Worm (Caenorhabditis elegans) whole organism, L1 larva: Measurements from ENCODE around the gene jmjd-3.2.

Source experiments
- C34B4.2 ChIP-seq: sonication (generic microtip); optimal IDR thresholded peaks from 2 replicates; lab custom pipeline; 2017; ENCODE audit warnings: mild to moderate bottlenecking, missing genetic modification characterization, missing compliant biosample characterization
- F16B12.6 ChIP-seq: fragments of 150-350 bp; optimal IDR thresholded peaks from 2 replicates; lab custom pipeline; 2014; ENCODE audit warnings: missing biosample characterization, missing genetic modification characterization
- Y116A8C.19 ChIP-seq: sonication (generic microtip); optimal IDR thresholded peaks from 2 replicates; lab custom pipeline; 2016; ENCODE audit warnings: missing compliant biosample characterization, missing genetic modification characterization, borderline replicate concordance
- aly-2 ChIP-seq: fragments of 150-350 bp; optimal IDR thresholded peaks from 2 replicates; lab custom pipeline; 2014; ENCODE audit warnings: missing biosample characterization, missing genetic modification characterization
- ama-1 ChIP-seq: fragments of 150-350 bp; optimal IDR thresholded peaks from 2 replicates; lab custom pipeline; 2014
- blmp-1 ChIP-seq: fragments of 150-350 bp; optimal IDR thresholded peaks from 2 replicates; lab custom pipeline; 2014; ENCODE audit warnings: missing biosample characterization, missing genetic modification characterization
- ceh-63 ChIP-seq: fragments of 200-800 bp; sonication (Bioruptor generic); optimal IDR thresholded peaks from 2 replicates; lab custom pipeline; 2018; ENCODE audit warnings: mild to moderate bottlenecking, missing genetic modification characterization, missing compliant biosample characterization
- ceh-82 ChIP-seq, 3 experiments: fragments of 150-350 bp in 1 of 3; sonication (generic microtip) in 2 of 3; optimal IDR thresholded peaks; 2 replicates each; lab custom pipeline; 2014 to 2017; ENCODE audit warnings: missing biosample characterization in 3 of 3, missing genetic modification characterization in 3 of 3
- ceh-90 ChIP-seq: sonication (generic microtip); optimal IDR thresholded peaks from 2 replicates; lab custom pipeline; 2016; ENCODE audit warnings: missing genetic modification characterization, missing compliant biosample characterization
- ces-1 ChIP-seq: fragments of 150-350 bp; optimal IDR thresholded peaks from 2 replicates; lab custom pipeline; 2014; ENCODE audit warnings: missing biosample characterization, missing genetic modification reagents, missing genetic modification characterization
- efl-1 ChIP-seq, 4 experiments: fragments of 150-350 bp; optimal IDR thresholded peaks in 3 of 4; peaks in 1 of 4; 1 replicate in 1 of 4; 2 replicates in 3 of 4; lab custom pipeline; 2014; ENCODE audit warnings: missing biosample characterization in 2 of 4, missing genetic modification characterization in 2 of 4, missing genetic modification reagents in 2 of 4
- egl-27 ChIP-seq, 2 experiments: fragments of 150-350 bp in 1 of 2; sonication (generic microtip); optimal IDR thresholded peaks; 3 replicates each; lab custom pipeline; 2017 to 2018; ENCODE audit warnings: missing biosample characterization in 2 of 2, missing genetic modification characterization in 2 of 2, missing genetic modification reagents in 2 of 2
- elt-3 ChIP-seq, 6 experiments: fragments of 150-350 bp in 1 of 6; sonication (generic microtip); optimal IDR thresholded peaks; 2 replicates each; lab custom pipeline; 2017 to 2018; ENCODE audit warnings: missing biosample characterization in 6 of 6, missing genetic modification characterization in 6 of 6, inconsistent platforms in 1 of 6
- fkh-10 ChIP-seq: sonication (generic microtip); optimal IDR thresholded peaks from 2 replicates; lab custom pipeline; 2017; ENCODE audit warnings: missing biosample characterization, missing genetic modification reagents, missing genetic modification characterization
- grh-1 ChIP-seq: fragments of 200-800 bp; sonication (Bioruptor generic); IDR thresholded peaks from 2 replicates; pipeline ENCODE4 v1.3.6; 2022; ENCODE audit warnings: missing genetic modification reagents, missing genetic modification characterization, missing compliant biosample characterization
- hpl-2 ChIP-seq: fragments of 150-350 bp; optimal IDR thresholded peaks from 2 replicates; lab custom pipeline; 2014; ENCODE audit warnings: missing biosample characterization, missing genetic modification reagents, missing genetic modification characterization
- jun-1 ChIP-seq: fragments of 150-350 bp; optimal IDR thresholded peaks from 2 replicates; lab custom pipeline; 2014; ENCODE audit warnings: missing biosample characterization, missing genetic modification reagents, missing genetic modification characterization
- lin-14 ChIP-seq: fragments of 200-800 bp; sonication (Bioruptor generic); optimal IDR thresholded peaks from 2 replicates; lab custom pipeline; 2018; ENCODE audit warnings: mild to moderate bottlenecking, missing genetic modification characterization, moderate library complexity, missing compliant biosample characterization
- lin-15B ChIP-seq: fragments of 150-350 bp; sonication (generic microtip); optimal IDR thresholded peaks from 3 replicates; lab custom pipeline; 2014; ENCODE audit warnings: missing biosample characterization, missing genetic modification characterization
- lin-35 ChIP-seq, 2 experiments: fragments of 150-350 bp; optimal IDR thresholded peaks; 2 replicates each; lab custom pipeline; 2014; ENCODE audit warnings: missing biosample characterization in 2 of 2, missing genetic modification characterization in 2 of 2, missing genetic modification reagents in 2 of 2
- lin-39 ChIP-seq: fragments of 150-350 bp; optimal IDR thresholded peaks from 2 replicates; lab custom pipeline; 2014; ENCODE audit warnings: missing biosample characterization, missing genetic modification reagents, missing genetic modification characterization
- lir-3 ChIP-seq: sonication (generic microtip); optimal IDR thresholded peaks from 2 replicates; lab custom pipeline; 2016; ENCODE audit warnings: mild to moderate bottlenecking, missing genetic modification characterization, moderate library complexity, missing compliant biosample characterization; ENCODE audit not compliant: poor library complexity
- mab-9 ChIP-seq: fragments of 200-800 bp; sonication (Bioruptor generic); IDR thresholded peaks from 2 replicates; pipeline ENCODE4 v1.3.6; 2022; ENCODE audit warnings: missing genetic modification reagents, missing genetic modification characterization, missing compliant biosample characterization
- mdl-1 ChIP-seq, 2 experiments: fragments of 150-350 bp; optimal IDR thresholded peaks; 2 replicates each; lab custom pipeline; 2014 to 2017; ENCODE audit warnings: missing biosample characterization in 2 of 2, missing genetic modification characterization in 2 of 2, inconsistent platforms in 1 of 2
- mef-2 ChIP-seq: fragments of 150-350 bp; optimal IDR thresholded peaks from 2 replicates; lab custom pipeline; 2014; ENCODE audit warnings: missing biosample characterization, missing genetic modification characterization
- mep-1 ChIP-seq: fragments of 150-350 bp; optimal IDR thresholded peaks from 2 replicates; lab custom pipeline; 2014; ENCODE audit warnings: missing biosample characterization, missing genetic modification characterization
- nhr-11 ChIP-seq: fragments of 150-350 bp; optimal IDR thresholded peaks from 2 replicates; lab custom pipeline; 2014; ENCODE audit warnings: missing biosample characterization, missing genetic modification characterization
- nhr-12 ChIP-seq: sonication (generic microtip); optimal IDR thresholded peaks from 2 replicates; lab custom pipeline; 2017; ENCODE audit warnings: missing biosample characterization, missing genetic modification characterization
- nhr-20 ChIP-seq: sonication (generic microtip); optimal IDR thresholded peaks from 2 replicates; lab custom pipeline; 2016; ENCODE audit warnings: mild to moderate bottlenecking, missing genetic modification characterization, missing compliant biosample characterization
- nhr-237 ChIP-seq: fragments of 150-350 bp; optimal IDR thresholded peaks from 2 replicates; lab custom pipeline; 2014; ENCODE audit warnings: missing biosample characterization, missing genetic modification characterization
- nhr-28 ChIP-seq: fragments of 150-350 bp; optimal IDR thresholded peaks from 2 replicates; lab custom pipeline; 2014; ENCODE audit warnings: missing biosample characterization, missing genetic modification characterization
- nhr-47 ChIP-seq: sonication (generic microtip); optimal IDR thresholded peaks from 2 replicates; lab custom pipeline; 2016; ENCODE audit warnings: mild to moderate bottlenecking, missing genetic modification characterization, moderate library complexity, missing compliant biosample characterization
- nhr-71 ChIP-seq: sonication (generic microtip); optimal IDR thresholded peaks from 2 replicates; lab custom pipeline; 2016; ENCODE audit warnings: mild to moderate bottlenecking, missing genetic modification characterization, moderate library complexity, missing compliant biosample characterization
- nhr-76 ChIP-seq: sonication (generic microtip); optimal IDR thresholded peaks from 2 replicates; lab custom pipeline; 2017; ENCODE audit warnings: missing biosample characterization, missing genetic modification characterization
- nhr-77 ChIP-seq: fragments of 150-350 bp; optimal IDR thresholded peaks from 2 replicates; lab custom pipeline; 2014; ENCODE audit warnings: missing biosample characterization, missing genetic modification characterization
- nhr-85 ChIP-seq: sonication (generic microtip); peaks from one replicate; lab custom pipeline; 2016; ENCODE audit warnings: missing genetic modification characterization, inconsistent platforms, missing compliant biosample characterization
- nhr-90 ChIP-seq: sonication (generic microtip); optimal IDR thresholded peaks from 2 replicates; lab custom pipeline; 2016; ENCODE audit warnings: mild to moderate bottlenecking, missing genetic modification characterization, missing compliant biosample characterization; ENCODE audit not compliant: poor library complexity
- rnt-1 ChIP-seq: sonication (generic microtip); optimal IDR thresholded peaks from 2 replicates; lab custom pipeline; 2016; ENCODE audit warnings: mild to moderate bottlenecking, missing genetic modification characterization, moderate library complexity, missing compliant biosample characterization
- snu-23 ChIP-seq: sonication (generic microtip); optimal IDR thresholded peaks from 2 replicates; lab custom pipeline; 2016; ENCODE audit warnings: missing genetic modification characterization, missing compliant biosample characterization
- sox-4 ChIP-seq: sonication (generic microtip); optimal IDR thresholded peaks from 2 replicates; lab custom pipeline; 2016; ENCODE audit warnings: missing genetic modification characterization, missing compliant biosample characterization
- sptf-1 ChIP-seq: fragments of 150-350 bp; optimal IDR thresholded peaks from 2 replicates; lab custom pipeline; 2014; ENCODE audit warnings: missing biosample characterization, missing genetic modification characterization
- vab-15 ChIP-seq: sonication (generic microtip); optimal IDR thresholded peaks from 2 replicates; lab custom pipeline; 2017; ENCODE audit warnings: missing genotype, mild to moderate bottlenecking, missing genetic modification characterization, missing compliant biosample characterization
- xbp-1 ChIP-seq: sonication (generic microtip); optimal IDR thresholded peaks from 2 replicates; lab custom pipeline; 2016; ENCODE audit warnings: missing genetic modification characterization, missing compliant biosample characterization

Gene jmjd-3.2

ce11 chrX:14476625-14477257, 28.7 kb downstream of the jmjd-3.2 start (continued):
- TF ChIP-seq mab-9 (no peak), aly-2 (tag; lab: Kevin White, UChicago) (no peak), mep-1 (tag; lab: Kevin White, UChicago) (no peak), Y116A8C.19 (no peak), egl-27 (tag; optimal IDR thresholded peaks at IDR 0.05; lab: Kevin White, UChicago) (no peak), xbp-1 (no peak), nhr-28 (tag; lab: Kevin White, UChicago) (no peak), efl-1 (optimal IDR thresholded peaks at IDR 0.05; lab: Kevin White, UChicago) (peak in 1 of 2 experiments; percentile 19), efl-1 (GFP tag; optimal IDR thresholded peaks at IDR 0.05 in 1 of 2; lab: Kevin White, UChicago) (peak in 1 of 2 experiments; percentile 95), lin-15B (tag; lab: Kevin White, UChicago) (no peak), elt-3 (tag; optimal IDR thresholded peaks at IDR 0.05; lab: Kevin White, UChicago) (peak in 3 of 6 experiments; percentile 18 to 79 (median 66)), nhr-85 (tag; lab: Kevin White, UChicago) (peak; percentile 82), nhr-77 (tag; lab: Kevin White, UChicago) (peak; percentile 30), rnt-1 (tag; lab: Kevin White, UChicago) (peak; percentile 24), nhr-11 (tag; lab: Kevin White, UChicago) (no peak), F16B12.6 (tag; lab: Kevin White, UChicago) (no peak), ceh-63 (no peak), jun-1 (peak; percentile 51), lin-39 (tag; lab: Kevin White, UChicago) (no peak), fkh-10 (GFP tag; lab: Kevin White, UChicago) (no peak), mef-2 (no peak), grh-1 (GFP tag; lab: Robert Waterston, UW) (peak; percentile 45; the same call in 1 of the 2 replicates), lin-14 (GFP tag; lab: Kevin White, UChicago) (no peak), ces-1 (GFP tag; lab: Kevin White, UChicago) (no peak), ceh-82 (tag; optimal IDR thresholded peaks at IDR 0.05; lab: Kevin White, UChicago) (peak; percentile 38 to 57 (median 46)), lir-3 (tag; lab: Kevin White, UChicago) (no peak), mdl-1 (tag; optimal IDR thresholded peaks at IDR 0.05; lab: Kevin White, UChicago) (peak in 1 of 2 experiments; percentile 50), nhr-47 (tag; lab: Kevin White, UChicago) (peak; percentile 71), hpl-2 (GFP tag; lab: Kevin White, UChicago) (no peak), sptf-1 (tag; lab: Kevin White, UChicago) (no peak), nhr-237 (tag; lab: Kevin White, UChicago) (no peak), nhr-90 (tag; lab: Kevin White, UChicago) (peak; percentile 87), snu-23 (GFP tag; lab: Kevin White, UChicago) (peak; percentile 63), vab-15 (tag; lab: Kevin White, UChicago) (no peak), nhr-12 (tag; lab: Kevin White, UChicago) (no peak), nhr-76 (tag; lab: Kevin White, UChicago) (no peak), sox-4 (no peak), C34B4.2 (tag; lab: Kevin White, UChicago) (no peak), blmp-1 (no peak), nhr-71 (tag; lab: Kevin White, UChicago) (peak; percentile 61), lin-35 (GFP tag; optimal IDR thresholded peaks at IDR 0.05; lab: Kevin White, UChicago) (peak in 1 of 2 experiments; percentile 66), ama-1 (no peak), nhr-20 (tag; lab: Kevin White, UChicago) (peak; percentile 71), ceh-90 (tag; lab: Kevin White, UChicago) (no peak)
